Fruit fly (Drosophila melanogaster) whole organism, embryonic: ENCODE measurements around the gene CG6733.

ENCODE experiments used
- CG10321 ChIP-seq: fragments of 200-800 bp; sonication (Bioruptor generic); IDR thresholded peaks from 2 replicates; pipeline ENCODE4 v1.3.6; 2022; ENCODE audit warnings: missing biosample characterization, missing genetic modification characterization
- CG10431 ChIP-seq: fragments of 200-800 bp; sonication (Bioruptor generic); optimal IDR thresholded peaks from 3 replicates; lab custom pipeline; 2018; ENCODE audit warnings: missing biosample characterization, mild to moderate bottlenecking, missing genetic modification characterization
- CG11247 ChIP-seq: fragments of 200-800 bp; sonication (Bioruptor generic); IDR thresholded peaks from 2 replicates; pipeline ENCODE4 v1.3.6; 2022; ENCODE audit warnings: missing biosample characterization, missing genetic modification characterization
- CG13287 ChIP-seq: fragments of 200-800 bp; sonication (Bioruptor generic); IDR thresholded peaks from 2 replicates; pipeline ENCODE4 v1.3.6; 2022; ENCODE audit warnings: missing biosample characterization, missing genetic modification characterization; ENCODE audit not compliant: partially characterized antibody
- CG1603 ChIP-seq: fragments of 200-800 bp; sonication (Bioruptor generic); optimal IDR thresholded peaks from 2 replicates; lab custom pipeline; 2019; ENCODE audit warnings: missing biosample characterization, mild to moderate bottlenecking, missing genetic modification characterization, moderate library complexity
- CG16863 ChIP-seq: fragments of 200-800 bp; sonication (Bioruptor generic); optimal IDR thresholded peaks from 3 replicates; lab custom pipeline; 2016; ENCODE audit warnings: missing biosample characterization, missing genetic modification characterization
- CG17361 ChIP-seq: fragments of 200-800 bp; sonication (Bioruptor generic); IDR thresholded peaks from 3 replicates; pipeline ENCODE4 v1.3.6; 2022; ENCODE audit warnings: missing biosample characterization, missing genetic modification characterization
- CG17802 ChIP-seq: fragments of 200-800 bp; sonication (Bioruptor generic); optimal IDR thresholded peaks from 2 replicates; lab custom pipeline; 2018; ENCODE audit warnings: missing biosample characterization, mild to moderate bottlenecking, missing genetic modification characterization, moderate library complexity
- CG17829 ChIP-seq: fragments of 200-800 bp; optimal IDR thresholded peaks from 2 replicates; lab custom pipeline; 2019; ENCODE audit warnings: missing biosample characterization, mild to moderate bottlenecking, missing genetic modification characterization, moderate library complexity
- CG2202 ChIP-seq: fragments of 200-800 bp; sonication (Bioruptor generic); optimal IDR thresholded peaks from 2 replicates; lab custom pipeline; 2018; ENCODE audit warnings: missing biosample characterization, mild to moderate bottlenecking, missing genetic modification characterization
- CG33557 ChIP-seq: fragments of 200-800 bp; sonication (Bioruptor generic); optimal IDR thresholded peaks from 2 replicates; lab custom pipeline; 2019; ENCODE audit warnings: missing biosample characterization, mild to moderate bottlenecking, missing genetic modification characterization, moderate library complexity
- CG34376 ChIP-seq: fragments of 200-800 bp; sonication (Bioruptor generic); optimal IDR thresholded peaks from 2 replicates; lab custom pipeline; 2018; ENCODE audit warnings: missing biosample characterization, mild to moderate bottlenecking, missing genetic modification characterization
- CG5180 ChIP-seq: fragments of 200-800 bp; sonication (Bioruptor generic); optimal IDR thresholded peaks from 3 replicates; lab custom pipeline; 2017; ENCODE audit warnings: missing biosample characterization, missing genetic modification characterization, mild to moderate bottlenecking, moderate library complexity, missing genetic modification reagents
- CG5245 ChIP-seq: fragments of 200-800 bp; sonication (Bioruptor generic); optimal IDR thresholded peaks from 3 replicates; lab custom pipeline; 2016; ENCODE audit warnings: missing biosample characterization, missing genetic modification characterization
- CG6254 ChIP-seq: fragments of 200-800 bp; sonication (Bioruptor generic); optimal IDR thresholded peaks from 3 replicates; lab custom pipeline; 2017; ENCODE audit warnings: mild to moderate bottlenecking, missing biosample characterization, missing genetic modification reagents, missing genetic modification characterization
- CG6854 ChIP-seq: fragments of 200-800 bp; sonication (Bioruptor generic); optimal IDR thresholded peaks from 3 replicates; lab custom pipeline; 2017; ENCODE audit warnings: missing biosample characterization, mild to moderate bottlenecking, missing genetic modification characterization
- CG7372 ChIP-seq: fragments of 200-800 bp; sonication (Bioruptor generic); IDR thresholded peaks from 2 replicates; pipeline ENCODE4 v1.3.6; 2022; ENCODE audit warnings: missing biosample characterization, missing genetic modification characterization
- CG7928 ChIP-seq: fragments of 200-800 bp; sonication (Bioruptor generic); optimal IDR thresholded peaks from 2 replicates; lab custom pipeline; 2017; ENCODE audit warnings: missing biosample characterization, mild to moderate bottlenecking, missing genetic modification characterization
- CG8944 ChIP-seq: fragments of 200-800 bp; sonication (Bioruptor generic); optimal IDR thresholded peaks from 3 replicates; lab custom pipeline; 2016; ENCODE audit warnings: missing biosample characterization, missing genetic modification characterization
- Dll ChIP-seq: fragments of 200-800 bp; sonication (Bioruptor generic); IDR thresholded peaks from 4 replicates; pipeline ENCODE4 v1.3.6; 2022; ENCODE audit warnings: missing biosample characterization, missing genetic modification characterization; ENCODE audit not compliant: partially characterized antibody
- Hey ChIP-seq: fragments of 200-800 bp; sonication (Bioruptor generic); optimal IDR thresholded peaks from 3 replicates; lab custom pipeline; 2018; ENCODE audit warnings: missing biosample characterization, mild to moderate bottlenecking, missing genetic modification characterization
- Hmr ChIP-seq: fragments of 200-800 bp; sonication (Bioruptor generic); optimal IDR thresholded peaks from 3 replicates; lab custom pipeline; 2017; ENCODE audit warnings: mild to moderate bottlenecking, missing biosample characterization, missing genetic modification reagents, missing genetic modification characterization
- Kr ChIP-seq: fragments of 200-800 bp; sonication (Bioruptor generic); optimal IDR thresholded peaks from 2 replicates; lab custom pipeline; 2017; ENCODE audit warnings: missing biosample characterization, mild to moderate bottlenecking, missing genetic modification characterization
- Mes4 ChIP-seq: fragments of 200-800 bp; sonication (Bioruptor generic); optimal IDR thresholded peaks from 2 replicates; lab custom pipeline; 2016; ENCODE audit warnings: missing biosample characterization, missing genetic modification characterization
- Opbp ChIP-seq: fragments of 200-800 bp; sonication (Bioruptor generic); IDR thresholded peaks from 3 replicates; pipeline ENCODE4 v1.3.6; 2022; ENCODE audit warnings: missing biosample characterization, missing genetic modification characterization; ENCODE audit not compliant: partially characterized antibody
- PHDP ChIP-seq: fragments of 200-800 bp; sonication (Bioruptor generic); optimal IDR thresholded peaks from 3 replicates; lab custom pipeline; 2018; ENCODE audit warnings: missing biosample characterization, mild to moderate bottlenecking, missing genetic modification characterization, moderate library complexity
- Scr ChIP-seq: fragments of 200-800 bp; sonication (Bioruptor generic); IDR thresholded peaks from 2 replicates; pipeline ENCODE4 v1.3.6; 2022; ENCODE audit warnings: missing biosample characterization, missing genetic modification characterization; ENCODE audit not compliant: partially characterized antibody
- Sox100B ChIP-seq: fragments of 200-800 bp; sonication (Bioruptor generic); optimal IDR thresholded peaks from 3 replicates; lab custom pipeline; 2018; ENCODE audit warnings: missing biosample characterization, mild to moderate bottlenecking, missing genetic modification characterization
- Sry-β ChIP-seq: fragments of 200-800 bp; sonication (Bioruptor generic); optimal IDR thresholded peaks from 2 replicates; lab custom pipeline; 2018; ENCODE audit warnings: missing biosample characterization, mild to moderate bottlenecking, missing genetic modification characterization, moderate library complexity
- chinmo ChIP-seq: fragments of 200-800 bp; sonication (Bioruptor generic); IDR thresholded peaks from 4 replicates; pipeline ENCODE4 v1.3.6; 2022; ENCODE audit warnings: missing biosample characterization, missing genetic modification characterization; ENCODE audit not compliant: partially characterized antibody
- ci ChIP-seq: fragments of 200-800 bp; sonication (Bioruptor generic); IDR thresholded peaks from 3 replicates; pipeline ENCODE4 v1.3.6; 2022; ENCODE audit warnings: missing biosample characterization, missing genetic modification characterization
- dati ChIP-seq: fragments of 200-800 bp; sonication (Bioruptor generic); IDR thresholded peaks from 2 replicates; pipeline ENCODE4 v1.3.6; 2022; ENCODE audit warnings: missing biosample characterization, missing genetic modification characterization
- gcm ChIP-seq: fragments of 200-800 bp; sonication (Bioruptor generic); optimal IDR thresholded peaks from 2 replicates; lab custom pipeline; 2019; ENCODE audit warnings: missing biosample characterization, mild to moderate bottlenecking, missing genetic modification characterization, moderate library complexity
- grn ChIP-seq: fragments of 200-800 bp; sonication (Bioruptor generic); optimal IDR thresholded peaks from 3 replicates; lab custom pipeline; 2017; ENCODE audit warnings: missing biosample characterization, missing genetic modification characterization
- jigr1 ChIP-seq: fragments of 200-800 bp; sonication (Bioruptor generic); IDR thresholded peaks from 3 replicates; pipeline ENCODE4 v1.3.6; 2022; ENCODE audit warnings: missing biosample characterization, missing genetic modification characterization
- klu ChIP-seq: fragments of 200-800 bp; sonication (Bioruptor generic); IDR thresholded peaks from 2 replicates; pipeline ENCODE4 v1.3.6; 2022; ENCODE audit warnings: missing biosample characterization, missing genetic modification characterization
- lov ChIP-seq, 2 experiments: fragments of 200-800 bp in 1 of 2; fragments of >200 bp in 1 of 2; sonication (Bioruptor generic) in 1 of 2; IDR thresholded peaks in 1 of 2; optimal IDR thresholded peaks in 1 of 2; 2 replicates in 1 of 2; 3 replicates in 1 of 2; pipeline versions ENCODE4 v1.3.6 to Lab custom; 2017 to 2022; ENCODE audit warnings: missing biosample characterization in 1 of 2, missing genetic modification characterization in 1 of 2
- mirr ChIP-seq: fragments of 200-800 bp; sonication (Bioruptor generic); optimal IDR thresholded peaks from 3 replicates; lab custom pipeline; 2018; ENCODE audit warnings: missing biosample characterization, mild to moderate bottlenecking, missing genetic modification characterization
- pfk ChIP-seq: fragments of 200-800 bp; sonication (Bioruptor generic); optimal IDR thresholded peaks from 2 replicates; lab custom pipeline; 2018; ENCODE audit warnings: missing biosample characterization, mild to moderate bottlenecking, missing genetic modification characterization, moderate library complexity
- pros ChIP-seq: fragments of 200-800 bp; sonication (Bioruptor generic); optimal IDR thresholded peaks from 3 replicates; lab custom pipeline; 2019; ENCODE audit warnings: missing biosample characterization, mild to moderate bottlenecking, missing genetic modification characterization, moderate library complexity
- sim ChIP-seq: fragments of 200-800 bp; sonication (Bioruptor generic); IDR thresholded peaks from 2 replicates; pipeline ENCODE4 v1.3.6; 2022; ENCODE audit warnings: missing biosample characterization, missing genetic modification characterization
- so ChIP-seq: fragments of 200-800 bp; sonication (Bioruptor generic); IDR thresholded peaks from 3 replicates; pipeline ENCODE4 v1.3.6; 2022; ENCODE audit warnings: missing biosample characterization, missing genetic modification characterization
- tna ChIP-seq: fragments of 200-800 bp; sonication (Bioruptor generic); IDR thresholded peaks from 2 replicates; pipeline ENCODE4 v1.3.6; 2022; ENCODE audit warnings: missing biosample characterization, missing genetic modification characterization; ENCODE audit not compliant: partially characterized antibody
- trem ChIP-seq: fragments of 200-800 bp; optimal IDR thresholded peaks from 3 replicates; lab custom pipeline; 2019; ENCODE audit warnings: missing biosample characterization, mild to moderate bottlenecking, missing genetic modification characterization, moderate library complexity
- unc-4 ChIP-seq: fragments of 200-800 bp; sonication (Bioruptor generic); IDR thresholded peaks from 2 replicates; pipeline ENCODE4 v1.3.6; 2022; ENCODE audit warnings: missing biosample characterization, missing genetic modification characterization; ENCODE audit not compliant: partially characterized antibody
- vvl ChIP-seq: fragments of 200-800 bp; sonication (Bioruptor generic); IDR thresholded peaks from 2 replicates; pipeline ENCODE4 v1.3.6; 2022; ENCODE audit warnings: missing biosample characterization, missing genetic modification characterization
- zen2 ChIP-seq: fragments of 200-800 bp; sonication (Bioruptor generic); IDR thresholded peaks from 3 replicates; pipeline ENCODE4 v1.3.6; 2022; ENCODE audit warnings: missing biosample characterization, missing genetic modification characterization; ENCODE audit not compliant: partially characterized antibody

The CG6733 gene

dm6 chr3R:23126241-23127022 is 28.9 kb downstream of the CG6733 start, which contains the start of gene CG31365 (continued):
- TF ChIP-seq CG11247 (GFP tag; lab: Robert Waterston, UW) (no peak), CG1603 (peak; percentile 40), jigr1 (no peak), gcm (GFP tag; lab: Kevin White, UChicago) (no peak), CG33557 (peak; percentile 6), Hey (tag; lab: Kevin White, UChicago) (no peak), klu (GFP tag; lab: Robert Waterston, UW) (no peak), chinmo (no peak), Sox100B (no peak), mirr (GFP tag; lab: Kevin White, UChicago) (no peak), unc-4 (GFP tag; lab: Robert Waterston, UW) (peak; percentile 46; the same call in 1 of the 2 replicates), CG7928 (GFP tag; lab: Kevin White, UChicago) (no peak), lov (optimal IDR thresholded peaks at IDR 0.05; lab: Kevin White, UChicago) (no peak), lov (GFP tag; IDR thresholded peaks at IDR 0.05; lab: Robert Waterston, UW) (no peak), trem (peak; percentile 48), PHDP (tag; lab: Kevin White, UChicago) (peak; percentile 1), CG34376 (GFP tag; lab: Kevin White, UChicago) (no peak), CG17802 (tag; lab: Kevin White, UChicago) (no peak), Opbp (peak; percentile 24; the same call in 1 of the 3 replicates), CG10431 (GFP tag; lab: Kevin White, UChicago) (no peak), pros (GFP tag; lab: Kevin White, UChicago) (no peak), CG16863 (no peak), zen2 (GFP tag; lab: Robert Waterston, UW) (no peak), CG6254 (no peak), CG8944 (GFP tag; lab: Kevin White, UChicago) (no peak), Mes4 (GFP tag; lab: Kevin White, UChicago) (no peak), ci (GFP tag; lab: Robert Waterston, UW) (peak; percentile 24; the same call in 1 of the 3 replicates), Dll (peak; percentile 15; the same call in 1 of the 4 replicates), CG7372 (no peak), dati (no peak), Scr (GFP tag; lab: Robert Waterston, UW) (peak; percentile 28; the same call in 1 of the 2 replicates), so (no peak), CG6854 (GFP tag; lab: Kevin White, UChicago) (no peak), vvl (GFP tag; lab: Robert Waterston, UW) (no peak), grn (GFP tag; lab: Kevin White, UChicago) (no peak), CG17361 (GFP tag; lab: Robert Waterston, UW) (no peak), CG17829 (tag; lab: Kevin White, UChicago) (no peak), CG5180 (GFP tag; lab: Kevin White, UChicago) (no peak), CG13287 (GFP tag; lab: Robert Waterston, UW) (peak; percentile 66), CG2202 (tag; lab: Kevin White, UChicago) (no peak), Kr (GFP tag; lab: Kevin White, UChicago) (no peak), tna (GFP tag; lab: Robert Waterston, UW) (no peak), CG10321 (GFP tag; lab: Robert Waterston, UW) (peak; percentile 11; the same call in 1 of the 2 replicates), sim (GFP tag; lab: Robert Waterston, UW) (no peak), CG5245 (GFP tag; lab: Kevin White, UChicago) (no peak), Sry-β (GFP tag; lab: Kevin White, UChicago) (no peak), Hmr (GFP tag; lab: Kevin White, UChicago) (no peak), pfk (no peak)
